Fruit fly (Drosophila melanogaster): ENCODE data around the gene Mst87F.

DNA sequence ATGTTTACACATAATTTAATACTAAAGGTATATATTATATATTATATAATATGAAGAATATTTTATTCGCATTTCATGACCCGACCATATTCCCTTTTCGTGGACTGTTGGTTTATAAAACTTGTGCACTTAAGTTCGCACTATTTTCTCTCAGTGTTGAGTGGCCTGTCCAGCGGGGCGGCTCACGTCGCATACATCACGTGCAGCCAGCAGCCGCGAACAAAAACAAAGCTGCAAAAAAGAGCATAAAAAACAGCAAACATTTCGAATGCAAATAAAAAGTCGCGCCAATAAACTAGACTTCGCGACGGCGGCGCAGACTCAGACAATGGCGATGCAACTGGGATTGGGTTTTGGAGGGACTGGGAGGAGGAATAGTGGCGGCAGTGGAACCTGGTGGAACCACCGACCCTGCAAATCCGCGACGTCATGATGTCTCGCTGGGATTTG is 17.5 kb upstream of the Mst87F start:
- no peak for TF ChIP-seq Mio (GFP tag; optimal IDR thresholded peaks at IDR 0.05)
- peak; percentile 12 for TF ChIP-seq fru (GFP tag; optimal IDR thresholded peaks at IDR 0.05)
- peak; percentile 60 for TF ChIP-seq HLH106 (tag; optimal IDR thresholded peaks at IDR 0.05)
- TF ChIP-seq br (GFP tag; optimal IDR thresholded peaks at IDR 0.05), result peak; percentile 31
- TF ChIP-seq pan (optimal IDR thresholded peaks at IDR 0.05), result no peak
- TF ChIP-seq Jra (GFP tag; optimal IDR thresholded peaks at IDR 0.05), result no peak
- TF ChIP-seq psq (GFP tag; optimal IDR thresholded peaks at IDR 0.05), result peak; percentile 58
- peak; percentile 32 for TF ChIP-seq Hnf4 (GFP tag; optimal IDR thresholded peaks at IDR 0.05)
- TF ChIP-seq brk (GFP tag; optimal IDR thresholded peaks at IDR 0.05), result peak; percentile 52
- TF ChIP-seq lola (GFP tag; optimal IDR thresholded peaks at IDR 0.05), result no peak
- no peak for TF ChIP-seq Vsx2 (GFP tag; optimal IDR thresholded peaks at IDR 0.05; ENCODE audit: partially characterized antibody)
- TF ChIP-seq Dfd (GFP tag; optimal IDR thresholded peaks at IDR 0.05), result no peak
- TF ChIP-seq Myc (optimal IDR thresholded peaks at IDR 0.05), result no peak
- TF ChIP-seq Dif (GFP tag; optimal IDR thresholded peaks at IDR 0.05; ENCODE audit: partially characterized antibody), result no peak
